Fruit fly (Drosophila melanogaster) whole organism, embryonic: ENCODE data around the gene CG42674.
A peak's percentile ranks its signal among the peaks of the same experiment; 100 is the strongest.

ENCODE experiments used
- BtbVII ChIP-seq: fragments of 200-800 bp; sonication (Bioruptor generic); optimal IDR thresholded peaks from 3 replicates; lab custom pipeline; 2017; ENCODE audit warnings: missing biosample characterization, mild to moderate bottlenecking, missing genetic modification characterization
- C15 ChIP-seq: fragments of 200-800 bp; sonication (Bioruptor generic); IDR thresholded peaks from 3 replicates; pipeline ENCODE4 v1.3.6; 2022; ENCODE audit warnings: missing biosample characterization, missing genetic modification characterization
- CG11085 ChIP-seq: fragments of 200-800 bp; sonication (Bioruptor generic); IDR thresholded peaks from 2 replicates; pipeline ENCODE4 v1.3.6; 2022; ENCODE audit warnings: missing biosample characterization, missing genetic modification characterization
- CG11398 ChIP-seq: fragments of 200-800 bp; sonication (Bioruptor generic); optimal IDR thresholded peaks from 2 replicates; lab custom pipeline; 2016; ENCODE audit warnings: missing biosample characterization, missing genetic modification characterization
- CG12659 ChIP-seq: fragments of 200-800 bp; sonication (Bioruptor generic); optimal IDR thresholded peaks from 3 replicates; lab custom pipeline; 2017; ENCODE audit warnings: mild to moderate bottlenecking, missing biosample characterization, missing genetic modification reagents, missing genetic modification characterization
- CG13123 ChIP-seq: fragments of 200-800 bp; sonication (Bioruptor generic); optimal IDR thresholded peaks from 2 replicates; lab custom pipeline; 2016; ENCODE audit warnings: missing biosample characterization, missing genetic modification characterization
- CG16815 ChIP-seq: fragments of 200-800 bp; sonication (Bioruptor generic); optimal IDR thresholded peaks from 3 replicates; lab custom pipeline; 2017; ENCODE audit warnings: missing biosample characterization, mild to moderate bottlenecking, missing genetic modification characterization
- CG18011 ChIP-seq: fragments of 200-800 bp; sonication (Bioruptor generic); optimal IDR thresholded peaks from 2 replicates; lab custom pipeline; 2017; ENCODE audit warnings: missing biosample characterization, missing genetic modification characterization, mild to moderate bottlenecking, moderate library complexity, missing genotype
- CG18476 ChIP-seq: fragments of 200-800 bp; sonication (Bioruptor generic); optimal IDR thresholded peaks from 2 replicates; lab custom pipeline; 2016; ENCODE audit warnings: missing biosample characterization, mild to moderate bottlenecking, missing genetic modification characterization
- CG2199 ChIP-seq: fragments of 200-800 bp; sonication (Bioruptor generic); IDR thresholded peaks from 3 replicates; pipeline ENCODE4 v1.3.6; 2022; ENCODE audit warnings: missing biosample characterization, missing genetic modification characterization
- CG30403 ChIP-seq: fragments of 200-800 bp; sonication (Bioruptor generic); optimal IDR thresholded peaks from 3 replicates; lab custom pipeline; 2016; ENCODE audit warnings: missing biosample characterization, missing genetic modification characterization
- CG30431 ChIP-seq: fragments of 200-800 bp; sonication (Bioruptor generic); optimal IDR thresholded peaks from 2 replicates; lab custom pipeline; 2017; ENCODE audit warnings: missing biosample characterization, missing genetic modification characterization
- CG3163 ChIP-seq: fragments of 200-800 bp; sonication (Bioruptor generic); optimal IDR thresholded peaks from 3 replicates; lab custom pipeline; 2016; ENCODE audit warnings: missing biosample characterization, missing genetic modification characterization
- CG32767 ChIP-seq: fragments of 200-800 bp; sonication (Bioruptor generic); IDR thresholded peaks from 2 replicates; pipeline ENCODE4 v1.3.6; 2022; ENCODE audit warnings: missing biosample characterization, missing genetic modification characterization
- CG4617 ChIP-seq: fragments of 200-800 bp; sonication (Bioruptor generic); optimal IDR thresholded peaks from 3 replicates; lab custom pipeline; 2016; ENCODE audit warnings: missing biosample characterization, missing genetic modification characterization, borderline replicate concordance
- CG8281 ChIP-seq: fragments of 200-800 bp; sonication (Bioruptor generic); optimal IDR thresholded peaks from 2 replicates; lab custom pipeline; 2018; ENCODE audit warnings: missing biosample characterization, mild to moderate bottlenecking, missing genetic modification characterization, moderate library complexity
- CG8388 ChIP-seq: fragments of 200-800 bp; sonication (Bioruptor generic); optimal IDR thresholded peaks from 2 replicates; lab custom pipeline; 2019; ENCODE audit warnings: missing biosample characterization, mild to moderate bottlenecking, missing genetic modification characterization, moderate library complexity
- CG9215 ChIP-seq: fragments of 200-800 bp; sonication (Bioruptor generic); IDR thresholded peaks from 2 replicates; pipeline ENCODE4 v1.3.6; 2022; ENCODE audit warnings: missing biosample characterization, missing genetic modification characterization
- CG9797 ChIP-seq: fragments of 200-800 bp; sonication (Bioruptor generic); optimal IDR thresholded peaks from 3 replicates; lab custom pipeline; 2018; ENCODE audit warnings: missing biosample characterization, mild to moderate bottlenecking, missing genetic modification characterization
- CG9932 ChIP-seq: fragments of 200-800 bp; sonication (Bioruptor generic); IDR thresholded peaks from 2 replicates; pipeline ENCODE4 v1.3.6; 2022; ENCODE audit warnings: missing biosample characterization, missing genetic modification characterization
- CTCF ChIP-seq: fragments of 200-800 bp; sonication (Bioruptor generic); optimal IDR thresholded peaks from 2 replicates; lab custom pipeline; 2017; ENCODE audit warnings: missing biosample characterization, mild to moderate bottlenecking, missing genetic modification characterization, moderate library complexity
- Camta ChIP-seq: fragments of 200-800 bp; sonication (Bioruptor generic); optimal IDR thresholded peaks from 2 replicates; lab custom pipeline; 2016; ENCODE audit warnings: missing biosample characterization, missing genetic modification characterization
- Chrac-16 ChIP-seq: fragments of 200-800 bp; sonication (Bioruptor generic); optimal IDR thresholded peaks from 3 replicates; lab custom pipeline; 2016; ENCODE audit warnings: missing biosample characterization, missing genetic modification characterization
- E2f2 ChIP-seq: fragments of 200-800 bp; sonication (Bioruptor generic); IDR thresholded peaks from 2 replicates; pipeline ENCODE4 v1.3.6; 2022; ENCODE audit warnings: missing biosample characterization, missing genetic modification characterization
- GATAe ChIP-seq: fragments of 200-800 bp; sonication (Bioruptor generic); conservative IDR thresholded peaks from 2 replicates; pipeline ENCODE4 v1.3.6; 2022; ENCODE audit warnings: missing biosample characterization, missing genetic modification characterization
- Hand ChIP-seq: fragments of 200-800 bp; sonication (Bioruptor generic); optimal IDR thresholded peaks from 2 replicates; lab custom pipeline; 2017; ENCODE audit warnings: mild to moderate bottlenecking, missing biosample characterization, missing genetic modification reagents, missing genetic modification characterization
- Hmr ChIP-seq: fragments of 200-800 bp; sonication (Bioruptor generic); optimal IDR thresholded peaks from 3 replicates; lab custom pipeline; 2017; ENCODE audit warnings: mild to moderate bottlenecking, missing biosample characterization, missing genetic modification reagents, missing genetic modification characterization
- NC2β ChIP-seq: fragments of 200-800 bp; sonication (Bioruptor generic); optimal IDR thresholded peaks from 2 replicates; lab custom pipeline; 2016; ENCODE audit warnings: missing biosample characterization, missing genetic modification characterization
- Tbp ChIP-seq: fragments of >200 bp; optimal IDR thresholded peaks from 2 replicates; lab custom pipeline; 2018; ENCODE audit warnings: missing biosample characterization, missing genetic modification characterization
- abd-A ChIP-seq: fragments of 200-800 bp; sonication (Bioruptor generic); optimal IDR thresholded peaks from 3 replicates; lab custom pipeline; 2019; ENCODE audit warnings: missing biosample characterization, mild to moderate bottlenecking, missing genetic modification characterization, moderate library complexity
- chm ChIP-seq: fragments of 200-800 bp; sonication (Bioruptor generic); IDR thresholded peaks from 2 replicates; pipeline ENCODE4 v1.3.6; 2022; ENCODE audit warnings: missing biosample characterization, missing genetic modification characterization
- ci ChIP-seq: fragments of 200-800 bp; sonication (Bioruptor generic); IDR thresholded peaks from 3 replicates; pipeline ENCODE4 v1.3.6; 2022; ENCODE audit warnings: missing biosample characterization, missing genetic modification characterization
- crol ChIP-seq: fragments of 200-800 bp; sonication (Bioruptor generic); IDR thresholded peaks from 2 replicates; pipeline ENCODE4 v1.3.6; 2022; ENCODE audit warnings: missing biosample characterization, missing genetic modification characterization
- dmrt11E ChIP-seq: fragments of 200-800 bp; sonication (Bioruptor generic); optimal IDR thresholded peaks from 3 replicates; lab custom pipeline; 2018; ENCODE audit warnings: missing biosample characterization, mild to moderate bottlenecking, missing genetic modification characterization, moderate library complexity
- en ChIP-seq: fragments of 200-800 bp; sonication (Bioruptor generic); optimal IDR thresholded peaks from 2 replicates; lab custom pipeline; 2016; ENCODE audit warnings: missing biosample characterization, missing genetic modification characterization
- fd96Cb ChIP-seq: fragments of 200-800 bp; sonication (Bioruptor generic); optimal IDR thresholded peaks from 2 replicates; lab custom pipeline; 2018; ENCODE audit warnings: missing biosample characterization, mild to moderate bottlenecking, missing genetic modification characterization, moderate library complexity
- grn ChIP-seq: fragments of 200-800 bp; sonication (Bioruptor generic); optimal IDR thresholded peaks from 3 replicates; lab custom pipeline; 2017; ENCODE audit warnings: missing biosample characterization, missing genetic modification characterization
- ham ChIP-seq: fragments of 200-800 bp; sonication (Bioruptor generic); IDR thresholded peaks from 2 replicates; pipeline ENCODE4 v1.3.6; 2022; ENCODE audit warnings: missing biosample characterization, missing genetic modification characterization
- insv ChIP-seq, 2 experiments: fragments of 200-800 bp; sonication (Bioruptor generic); optimal IDR thresholded peaks; 3 replicates each; lab custom pipeline; 2016 to 2018; ENCODE audit warnings: missing biosample characterization in 2 of 2, missing genetic modification characterization in 2 of 2
- jing ChIP-seq: fragments of 200-800 bp; sonication (Bioruptor generic); optimal IDR thresholded peaks from 2 replicates; lab custom pipeline; 2018; ENCODE audit warnings: missing biosample characterization, mild to moderate bottlenecking, missing genetic modification characterization
- klu ChIP-seq: fragments of 200-800 bp; sonication (Bioruptor generic); IDR thresholded peaks from 2 replicates; pipeline ENCODE4 v1.3.6; 2022; ENCODE audit warnings: missing biosample characterization, missing genetic modification characterization
- lola ChIP-seq, 3 experiments: fragments of >200 bp in 2 of 3; fragments of 200-800 bp in 1 of 3; sonication (Bioruptor generic) in 1 of 3; optimal IDR thresholded peaks; 2 replicates each; lab custom pipeline; 2017 to 2019; ENCODE audit warnings: missing biosample characterization in 3 of 3, missing genetic modification characterization in 3 of 3, mild to moderate bottlenecking in 1 of 3, moderate library complexity in 1 of 3
- maf-S ChIP-seq: fragments of 200-800 bp; sonication (Bioruptor generic); optimal IDR thresholded peaks from 2 replicates; lab custom pipeline; 2016; ENCODE audit warnings: missing biosample characterization, missing genetic modification characterization
- prd ChIP-seq, 3 experiments: fragments of >200 bp in 2 of 3; fragments of 200-800 bp in 1 of 3; sonication (Bioruptor generic) in 1 of 3; optimal IDR thresholded peaks in 2 of 3; IDR thresholded peaks in 1 of 3; 2 replicates in 2 of 3; 3 replicates in 1 of 3; pipeline versions ENCODE4 v1.3.6 to Lab custom; 2017 to 2022; ENCODE audit warnings: missing biosample characterization in 1 of 3, missing genetic modification characterization in 1 of 3
- row ChIP-seq: fragments of 200-800 bp; sonication (Bioruptor generic); IDR thresholded peaks from 3 replicates; pipeline ENCODE4 v1.3.6; 2022; ENCODE audit warnings: missing biosample characterization, missing genetic modification characterization
- so ChIP-seq: fragments of 200-800 bp; sonication (Bioruptor generic); IDR thresholded peaks from 3 replicates; pipeline ENCODE4 v1.3.6; 2022; ENCODE audit warnings: missing biosample characterization, missing genetic modification characterization
- sug ChIP-seq: fragments of 200-800 bp; optimal IDR thresholded peaks from 2 replicates; lab custom pipeline; 2019; ENCODE audit warnings: missing biosample characterization, mild to moderate bottlenecking, missing genetic modification characterization, moderate library complexity
- tio ChIP-seq: fragments of 200-800 bp; sonication (Bioruptor generic); optimal IDR thresholded peaks from 2 replicates; lab custom pipeline; 2017; ENCODE audit warnings: missing biosample characterization, missing genetic modification characterization, inconsistent platforms
- trh ChIP-seq: fragments of 200-800 bp; sonication (Bioruptor generic); optimal IDR thresholded peaks from 2 replicates; lab custom pipeline; 2016; ENCODE audit warnings: missing biosample characterization, missing genetic modification characterization
- tup ChIP-seq: fragments of 200-800 bp; sonication (Bioruptor generic); optimal IDR thresholded peaks from 2 replicates; lab custom pipeline; 2016; ENCODE audit warnings: missing biosample characterization, mild to moderate bottlenecking, missing genetic modification characterization, moderate library complexity

Gene CG42674

DNA sequence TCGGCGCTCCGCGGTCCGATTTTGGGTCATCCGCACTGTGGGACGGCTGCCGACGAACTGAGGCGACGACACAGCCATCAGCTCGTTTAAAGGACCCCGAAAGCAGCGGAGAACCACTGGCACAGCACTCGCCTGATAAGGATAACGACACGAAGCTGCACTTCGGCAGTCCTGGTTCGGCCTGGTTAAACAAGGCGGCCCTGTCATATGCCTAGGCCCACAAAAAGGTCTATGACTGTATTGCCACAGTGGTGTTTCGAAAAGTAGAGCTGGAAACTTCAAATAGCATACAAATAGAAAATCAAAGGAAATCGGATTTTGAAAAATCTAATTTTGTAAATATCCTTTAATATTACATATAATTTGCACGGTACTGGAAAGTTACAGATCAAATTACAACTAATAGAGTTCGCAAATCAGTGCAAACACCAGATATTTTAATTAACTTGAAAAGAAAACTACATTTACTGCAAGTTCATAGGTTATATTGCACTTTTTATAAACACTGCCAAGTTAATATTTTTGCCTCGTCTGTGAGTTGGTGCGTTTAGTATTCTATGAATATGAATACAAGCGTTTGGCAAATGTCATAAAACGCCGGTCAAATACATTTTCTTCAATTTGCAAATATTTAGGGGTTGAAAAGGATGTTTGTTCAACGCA, 12.8 kb downstream of the CG42674 start (continued):
- TF ChIP-seq CG11398 (GFP tag; lab: Kevin White, UChicago) (no peak), CG9932 (GFP tag; lab: Robert Waterston, UW) (peak; percentile 61), CTCF (GFP tag; lab: Kevin White, UChicago) (no peak), NC2β (no peak), CG18011 (GFP tag; lab: Kevin White, UChicago) (no peak), CG30403 (GFP tag; lab: Kevin White, UChicago) (peak; percentile 66), tup (GFP tag; lab: Kevin White, UChicago) (peak; percentile 8), CG3163 (no peak), Hmr (GFP tag; lab: Kevin White, UChicago) (peak; percentile 85), CG11085 (GFP tag; lab: Robert Waterston, UW) (no peak), Tbp (GFP tag; lab: Kevin White, UChicago) (no peak), klu (no peak), Chrac-16 (peak; percentile 61), prd (optimal IDR thresholded peaks at IDR 0.05; lab: Kevin White, UChicago) (no peak), prd (GFP tag; IDR thresholded peaks at IDR 0.05; lab: Robert Waterston, UW) (no peak), CG12659 (GFP tag; lab: Kevin White, UChicago) (peak; percentile 56), CG13123 (GFP tag; lab: Kevin White, UChicago) (peak; percentile 37), fd96Cb (tag; lab: Kevin White, UChicago) (no peak), CG9215 (no peak; the same call in 1 of the 2 replicates), grn (GFP tag; lab: Kevin White, UChicago) (no peak), C15 (GFP tag; lab: Robert Waterston, UW) (no peak), insv (GFP tag; optimal IDR thresholded peaks at IDR 0.05; lab: Kevin White, UChicago) (no peak), dmrt11E (no peak), trh (GFP tag; lab: Kevin White, UChicago) (no peak), E2f2 (GFP tag; lab: Robert Waterston, UW) (peak; percentile 44), jing (GFP tag; lab: Kevin White, UChicago) (no peak), so (no peak; the same call in 2 of the 3 replicates), Camta (no peak), sug (peak; percentile 20), CG16815 (GFP tag; lab: Kevin White, UChicago) (peak; percentile 45), CG2199 (no peak), crol (GFP tag; lab: Robert Waterston, UW) (no peak), maf-S (GFP tag; lab: Kevin White, UChicago) (peak; percentile 8), CG8388 (GFP tag; lab: Kevin White, UChicago) (peak; percentile 12), chm (GFP tag; lab: Robert Waterston, UW) (no peak), BtbVII (GFP tag; lab: Kevin White, UChicago) (peak; percentile 40), row (peak; percentile 61), GATAe (GFP tag; lab: Robert Waterston, UW) (no peak), CG4617 (GFP tag; lab: Kevin White, UChicago) (peak; percentile 30), CG32767 (GFP tag; lab: Robert Waterston, UW) (no peak), lola (GFP tag; optimal IDR thresholded peaks at IDR 0.05; lab: Kevin White, UChicago) (no peak), CG18476 (GFP tag; lab: Kevin White, UChicago) (no peak), abd-A (tag; lab: Kevin White, UChicago) (no peak), ham (0 out of 2 replicates have a peak, but pooled peaks have one; percentile 28), en (GFP tag; lab: Kevin White, UChicago) (no peak), ci (GFP tag; lab: Robert Waterston, UW) (peak; percentile 27; the same call in 1 of the 3 replicates), Hand (GFP tag; lab: Kevin White, UChicago) (peak; percentile 71), tio (GFP tag; lab: Kevin White, UChicago) (peak; percentile 80), CG9797 (no peak), CG8281 (no peak), CG30431 (GFP tag; lab: Kevin White, UChicago) (no peak)
